Fruit fly (Drosophila melanogaster) whole organism, prepupa: ENCODE data around the gene CG31729.
A peak's percentile ranks its signal among the peaks of the same experiment; 100 is the strongest.

Experiments
- CG34406 ChIP-seq: fragments of 200-800 bp; sonication (Bioruptor generic); optimal IDR thresholded peaks from 3 replicates; lab custom pipeline; 2016; ENCODE audit warnings: missing biosample characterization, missing genetic modification characterization
- CG3919 ChIP-seq: fragments of 200-800 bp; sonication (Bioruptor generic); optimal IDR thresholded peaks from 3 replicates; lab custom pipeline; 2016; ENCODE audit warnings: missing biosample characterization, missing genetic modification characterization
- CG4318 ChIP-seq: fragments of 200-800 bp; sonication (Bioruptor generic); optimal IDR thresholded peaks from 3 replicates; lab custom pipeline; 2017; ENCODE audit warnings: missing biosample characterization, mild to moderate bottlenecking, missing genetic modification characterization
- CG6163 ChIP-seq: fragments of 200-800 bp; sonication (Bioruptor generic); IDR thresholded peaks from 3 replicates; pipeline ENCODE4 v1.3.6; 2022; ENCODE audit warnings: missing biosample characterization, missing genetic modification characterization
- CG6854 ChIP-seq: fragments of 200-800 bp; sonication (Bioruptor generic); optimal IDR thresholded peaks from 2 replicates; lab custom pipeline; 2017; ENCODE audit warnings: missing biosample characterization, mild to moderate bottlenecking, missing genetic modification characterization
- CG7368 ChIP-seq: fragments of 200-800 bp; sonication (Bioruptor generic); optimal IDR thresholded peaks from 3 replicates; lab custom pipeline; 2016; ENCODE audit warnings: missing biosample characterization, missing genetic modification characterization
- Gug ChIP-seq: fragments of 200-800 bp; sonication (Bioruptor generic); IDR thresholded peaks from 2 replicates; pipeline ENCODE4 v1.3.6; 2022; ENCODE audit warnings: missing biosample characterization, missing genetic modification characterization
- Hr39 ChIP-seq: fragments of 200-800 bp; sonication (Bioruptor generic); optimal IDR thresholded peaks from 2 replicates; lab custom pipeline; 2016; ENCODE audit warnings: missing biosample characterization, missing genetic modification characterization
- eg ChIP-seq: fragments of 200-800 bp; sonication (Bioruptor generic); IDR thresholded peaks from 3 replicates; pipeline ENCODE4 v1.3.6; 2022; ENCODE audit warnings: missing biosample characterization, missing genetic modification characterization
- lz ChIP-seq: fragments of 200-800 bp; sonication (Bioruptor generic); optimal IDR thresholded peaks from 3 replicates; lab custom pipeline; 2016; ENCODE audit warnings: missing biosample characterization, missing genetic modification characterization
- spab ChIP-seq: fragments of 200-800 bp; sonication (Bioruptor generic); optimal IDR thresholded peaks from 2 replicates; lab custom pipeline; 2017; ENCODE audit warnings: missing biosample characterization, mild to moderate bottlenecking, missing genetic modification characterization, missing genetic modification reagents
- topi ChIP-seq: fragments of 200-800 bp; sonication (Bioruptor generic); optimal IDR thresholded peaks from 3 replicates; lab custom pipeline; 2016; ENCODE audit warnings: missing biosample characterization, missing genetic modification characterization

DNA sequence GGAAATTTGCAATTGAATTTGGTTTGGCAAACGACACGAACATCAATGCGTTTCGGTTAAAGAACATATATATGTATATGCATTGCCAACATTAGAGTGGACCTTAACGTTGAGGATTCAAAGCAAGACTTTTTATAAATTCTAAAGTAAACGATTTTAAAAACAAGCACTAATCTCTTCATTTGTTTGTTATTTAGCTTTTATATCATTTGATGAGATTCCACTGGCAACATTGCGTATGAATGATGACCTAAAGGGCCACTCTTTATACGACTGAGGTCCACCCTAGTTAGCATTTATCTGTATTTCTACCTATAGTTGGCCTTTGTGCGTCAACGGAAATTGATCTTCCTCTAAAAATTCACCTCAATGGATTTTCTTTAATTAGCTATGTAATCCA is 31.1 kb upstream of the CG31729 start:
- TF ChIP-seq CG6854 (GFP tag; lab: Kevin White, UChicago) = no peak
- no peak for TF ChIP-seq Gug (GFP tag; lab: Robert Waterston, UW)
- no peak for TF ChIP-seq Hr39 (GFP tag; lab: Kevin White, UChicago)
- no peak for TF ChIP-seq lz (GFP tag; lab: Kevin White, UChicago)
- no peak for TF ChIP-seq spab (GFP tag; lab: Kevin White, UChicago)
- peak; percentile 53; the same call in 1 of the 3 replicates for TF ChIP-seq CG6163
- TF ChIP-seq CG7368 = no peak
- TF ChIP-seq eg (GFP tag; lab: Robert Waterston, UW) = no peak; the same call in 2 of the 3 replicates
- TF ChIP-seq topi = no peak
- no peak for TF ChIP-seq CG4318 (GFP tag; lab: Kevin White, UChicago)
- peak; percentile 42 for TF ChIP-seq CG3919
- TF ChIP-seq CG34406 (GFP tag; lab: Kevin White, UChicago) = no peak
